Fruit fly (Drosophila melanogaster) whole organism, embryonic: ENCODE data around the gene Cap-D2.

Experiments used
- Aef1 ChIP-seq: fragments of 200-800 bp; sonication (Bioruptor generic); IDR thresholded peaks from 3 replicates; pipeline ENCODE4 v1.3.6; 2022; ENCODE audit warnings: missing biosample characterization, missing genetic modification characterization
- BtbVII ChIP-seq: fragments of 200-800 bp; sonication (Bioruptor generic); optimal IDR thresholded peaks from 3 replicates; lab custom pipeline; 2017; ENCODE audit warnings: missing biosample characterization, mild to moderate bottlenecking, missing genetic modification characterization
- C15 ChIP-seq: fragments of 200-800 bp; sonication (Bioruptor generic); IDR thresholded peaks from 3 replicates; pipeline ENCODE4 v1.3.6; 2022; ENCODE audit warnings: missing biosample characterization, missing genetic modification characterization
- CG10366 ChIP-seq: fragments of 200-800 bp; sonication (Bioruptor generic); IDR thresholded peaks from 2 replicates; pipeline ENCODE4 v1.3.6; 2022; ENCODE audit warnings: missing biosample characterization, missing genetic modification characterization
- CG11504 ChIP-seq: fragments of 200-800 bp; sonication (Bioruptor generic); optimal IDR thresholded peaks from 3 replicates; lab custom pipeline; 2019; ENCODE audit warnings: missing biosample characterization, mild to moderate bottlenecking, missing genetic modification characterization, moderate library complexity
- CG16815 ChIP-seq: fragments of 200-800 bp; sonication (Bioruptor generic); optimal IDR thresholded peaks from 3 replicates; lab custom pipeline; 2017; ENCODE audit warnings: missing biosample characterization, mild to moderate bottlenecking, missing genetic modification characterization
- CG18619 ChIP-seq: fragments of 200-800 bp; sonication (Bioruptor generic); optimal IDR thresholded peaks from 3 replicates; lab custom pipeline; 2017; ENCODE audit warnings: missing biosample characterization, mild to moderate bottlenecking, missing genetic modification characterization
- CG2120 ChIP-seq: fragments of 200-800 bp; sonication (Bioruptor generic); optimal IDR thresholded peaks from 3 replicates; lab custom pipeline; 2016; ENCODE audit warnings: missing biosample characterization, missing genetic modification characterization
- CG3163 ChIP-seq: fragments of 200-800 bp; sonication (Bioruptor generic); optimal IDR thresholded peaks from 3 replicates; lab custom pipeline; 2016; ENCODE audit warnings: missing biosample characterization, missing genetic modification characterization
- CG3281 ChIP-seq: fragments of 200-800 bp; sonication (Bioruptor generic); optimal IDR thresholded peaks from 3 replicates; lab custom pipeline; 2017; ENCODE audit warnings: missing biosample characterization, mild to moderate bottlenecking, missing genetic modification characterization
- CG3407 ChIP-seq: fragments of 200-800 bp; sonication (Bioruptor generic); optimal IDR thresholded peaks from 2 replicates; lab custom pipeline; 2018; ENCODE audit warnings: missing biosample characterization, mild to moderate bottlenecking, missing genetic modification characterization
- CG4404 ChIP-seq: fragments of 200-800 bp; sonication (Bioruptor generic); IDR thresholded peaks from 2 replicates; pipeline ENCODE4 v1.3.6; 2022; ENCODE audit warnings: missing biosample characterization, missing genetic modification characterization
- CG6175 ChIP-seq: fragments of 200-800 bp; sonication (Bioruptor generic); IDR thresholded peaks from 3 replicates; pipeline ENCODE4 v1.3.6; 2022; ENCODE audit warnings: missing biosample characterization, missing genetic modification characterization
- CG6765 ChIP-seq: fragments of 200-800 bp; sonication (Bioruptor generic); optimal IDR thresholded peaks from 3 replicates; lab custom pipeline; 2017; ENCODE audit warnings: missing biosample characterization, mild to moderate bottlenecking, missing genetic modification characterization
- CG6813 ChIP-seq: fragments of 200-800 bp; sonication (Bioruptor generic); optimal IDR thresholded peaks from 2 replicates; lab custom pipeline; 2017; ENCODE audit warnings: missing biosample characterization, missing genetic modification characterization, mild to moderate bottlenecking, moderate library complexity, missing genetic modification reagents
- CG7839 ChIP-seq: fragments of 200-800 bp; sonication (Bioruptor generic); optimal IDR thresholded peaks from 3 replicates; lab custom pipeline; 2018; ENCODE audit warnings: missing biosample characterization, mild to moderate bottlenecking, missing genetic modification characterization, moderate library complexity
- CG7987 ChIP-seq: fragments of 200-800 bp; sonication (Bioruptor generic); optimal IDR thresholded peaks from 2 replicates; lab custom pipeline; 2018; ENCODE audit warnings: missing biosample characterization, mild to moderate bottlenecking, missing genetic modification characterization, moderate library complexity
- CG8478 ChIP-seq: fragments of >200 bp; optimal IDR thresholded peaks from 2 replicates; lab custom pipeline; 2018
- CG9797 ChIP-seq: fragments of 200-800 bp; sonication (Bioruptor generic); optimal IDR thresholded peaks from 3 replicates; lab custom pipeline; 2018; ENCODE audit warnings: missing biosample characterization, mild to moderate bottlenecking, missing genetic modification characterization
- CHES-1-like ChIP-seq: fragments of 200-800 bp; sonication (Bioruptor generic); optimal IDR thresholded peaks from 2 replicates; lab custom pipeline; 2016; ENCODE audit warnings: missing biosample characterization, missing genetic modification characterization
- D ChIP-seq, 2 experiments: fragments of 200-800 bp in 1 of 2; fragments of >200 bp in 1 of 2; sonication (Bioruptor generic) in 1 of 2; optimal IDR thresholded peaks; 2 replicates in 1 of 2; 3 replicates in 1 of 2; lab custom pipeline; 2017; ENCODE audit warnings: mild to moderate bottlenecking in 1 of 2, missing biosample characterization in 1 of 2, missing genetic modification characterization in 1 of 2, missing genetic modification reagents in 1 of 2
- Dll ChIP-seq: fragments of 200-800 bp; sonication (Bioruptor generic); IDR thresholded peaks from 4 replicates; pipeline ENCODE4 v1.3.6; 2022; ENCODE audit warnings: missing biosample characterization, missing genetic modification characterization; ENCODE audit not compliant: partially characterized antibody
- Fer1 ChIP-seq: fragments of 200-800 bp; sonication (Bioruptor generic); optimal IDR thresholded peaks from 2 replicates; lab custom pipeline; 2017; ENCODE audit warnings: missing biosample characterization, mild to moderate bottlenecking, missing genetic modification characterization
- Fer3 ChIP-seq: fragments of 200-800 bp; sonication (Bioruptor generic); optimal IDR thresholded peaks from 2 replicates; lab custom pipeline; 2018; ENCODE audit warnings: missing biosample characterization, mild to moderate bottlenecking, missing genetic modification characterization, moderate library complexity
- H15 ChIP-seq: fragments of 200-800 bp; sonication (Bioruptor generic); IDR thresholded peaks from 3 replicates; pipeline ENCODE4 v1.3.6; 2022; ENCODE audit warnings: missing biosample characterization, missing genetic modification characterization
- Neu2 ChIP-seq: fragments of 200-800 bp; sonication (Bioruptor generic); optimal IDR thresholded peaks from 3 replicates; lab custom pipeline; 2016; ENCODE audit warnings: missing biosample characterization, missing genetic modification characterization, borderline replicate concordance
- Nf-YA ChIP-seq: fragments of 200-800 bp; sonication (Bioruptor generic); IDR thresholded peaks from 2 replicates; pipeline ENCODE4 v1.3.6; 2022; ENCODE audit warnings: missing biosample characterization, missing genetic modification characterization
- NfI ChIP-seq: fragments of 200-800 bp; sonication (Bioruptor generic); optimal IDR thresholded peaks from 3 replicates; lab custom pipeline; 2018; ENCODE audit warnings: missing biosample characterization, mild to moderate bottlenecking, missing genetic modification characterization, moderate library complexity
- Oaz ChIP-seq: fragments of 200-800 bp; sonication (Bioruptor generic); IDR thresholded peaks from 2 replicates; pipeline ENCODE4 v1.3.6; 2022; ENCODE audit warnings: missing biosample characterization, missing genetic modification characterization
- Oli ChIP-seq: fragments of 200-800 bp; sonication (Bioruptor generic); optimal IDR thresholded peaks from 2 replicates; lab custom pipeline; 2018; ENCODE audit warnings: missing biosample characterization, mild to moderate bottlenecking, missing genetic modification characterization, moderate library complexity
- Optix ChIP-seq: fragments of 200-800 bp; sonication (Bioruptor generic); IDR thresholded peaks from 3 replicates; pipeline ENCODE4 v1.3.6; 2022; ENCODE audit warnings: missing biosample characterization, missing genetic modification characterization
- Rfx ChIP-seq: fragments of 200-800 bp; sonication (Bioruptor generic); IDR thresholded peaks from 2 replicates; pipeline ENCODE4 v1.3.6; 2022; ENCODE audit warnings: missing biosample characterization, missing genetic modification characterization
- Spps ChIP-seq: fragments of 200-800 bp; sonication (Bioruptor generic); optimal IDR thresholded peaks from 2 replicates; lab custom pipeline; 2018; ENCODE audit warnings: missing biosample characterization, mild to moderate bottlenecking, missing genetic modification characterization
- TFAM ChIP-seq: fragments of 200-800 bp; sonication (Bioruptor generic); optimal IDR thresholded peaks from 2 replicates; lab custom pipeline; 2017; ENCODE audit warnings: missing biosample characterization, missing genetic modification characterization, inconsistent platforms
- abd-A ChIP-seq: fragments of 200-800 bp; sonication (Bioruptor generic); optimal IDR thresholded peaks from 3 replicates; lab custom pipeline; 2019; ENCODE audit warnings: missing biosample characterization, mild to moderate bottlenecking, missing genetic modification characterization, moderate library complexity
- cg ChIP-seq: fragments of 200-800 bp; sonication (Bioruptor generic); optimal IDR thresholded peaks from 3 replicates; lab custom pipeline; 2019; ENCODE audit warnings: missing biosample characterization, mild to moderate bottlenecking, missing genetic modification characterization, moderate library complexity
- corto ChIP-seq: fragments of 200-800 bp; sonication (Bioruptor generic); optimal IDR thresholded peaks from 2 replicates; lab custom pipeline; 2016; ENCODE audit warnings: missing biosample characterization, mild to moderate bottlenecking, missing genetic modification characterization, moderate library complexity
- dan ChIP-seq: fragments of 200-800 bp; sonication (Bioruptor generic); IDR thresholded peaks from 2 replicates; pipeline ENCODE4 v1.3.6; 2022; ENCODE audit warnings: missing biosample characterization, missing genetic modification characterization
- dmrt99B ChIP-seq: fragments of 200-800 bp; sonication (Bioruptor generic); optimal IDR thresholded peaks from 2 replicates; lab custom pipeline; 2018; ENCODE audit warnings: missing biosample characterization, mild to moderate bottlenecking, missing genetic modification characterization, moderate library complexity
- ftz-f1 ChIP-seq: fragments of 200-800 bp; sonication (Bioruptor generic); optimal IDR thresholded peaks from 2 replicates; lab custom pipeline; 2016; ENCODE audit warnings: missing biosample characterization, missing genetic modification characterization
- mld ChIP-seq: fragments of 200-800 bp; sonication (Bioruptor generic); IDR thresholded peaks from 3 replicates; pipeline ENCODE4 v1.3.6; 2022; ENCODE audit warnings: missing biosample characterization, missing genetic modification characterization; ENCODE audit not compliant: partially characterized antibody
- nerfin-1 ChIP-seq: fragments of 200-800 bp; sonication (Bioruptor generic); optimal IDR thresholded peaks from 3 replicates; lab custom pipeline; 2019; ENCODE audit warnings: missing biosample characterization, mild to moderate bottlenecking, missing genetic modification characterization, moderate library complexity
- onecut ChIP-seq: fragments of 200-800 bp; sonication (Bioruptor generic); IDR thresholded peaks from 2 replicates; pipeline ENCODE4 v1.3.6; 2022; ENCODE audit warnings: missing biosample characterization, missing genetic modification characterization
- phol ChIP-seq: fragments of 200-800 bp; sonication (Bioruptor generic); optimal IDR thresholded peaks from 3 replicates; lab custom pipeline; 2018; ENCODE audit warnings: missing biosample characterization, mild to moderate bottlenecking, missing genetic modification characterization, moderate library complexity
- pnt ChIP-seq: fragments of 200-800 bp; sonication (Bioruptor generic); optimal IDR thresholded peaks from 3 replicates; lab custom pipeline; 2016; ENCODE audit warnings: missing biosample characterization, missing genetic modification characterization
- ranshi ChIP-seq: fragments of 200-800 bp; sonication (Bioruptor generic); IDR thresholded peaks from 2 replicates; pipeline ENCODE4 v1.3.6; 2022; ENCODE audit warnings: missing biosample characterization, missing genetic modification characterization
- sens ChIP-seq: fragments of 200-800 bp; sonication (Bioruptor generic); peaks from one replicate; lab custom pipeline; 2016; ENCODE audit warnings: missing biosample characterization, missing genetic modification characterization
- sob ChIP-seq: fragments of 200-800 bp; sonication (Bioruptor generic); IDR thresholded peaks from 2 replicates; pipeline ENCODE4 v1.3.6; 2022; ENCODE audit warnings: missing biosample characterization, missing genetic modification characterization
- ssp ChIP-seq: fragments of 200-800 bp; sonication (Bioruptor generic); IDR thresholded peaks from 2 replicates; pipeline ENCODE4 v1.3.6; 2022; ENCODE audit warnings: missing biosample characterization, missing genetic modification characterization
- stwl ChIP-seq: fragments of 200-800 bp; sonication (Bioruptor generic); optimal IDR thresholded peaks from 3 replicates; lab custom pipeline; 2018; ENCODE audit warnings: missing biosample characterization, mild to moderate bottlenecking, missing genetic modification characterization, moderate library complexity

Gene Cap-D2

DNA sequence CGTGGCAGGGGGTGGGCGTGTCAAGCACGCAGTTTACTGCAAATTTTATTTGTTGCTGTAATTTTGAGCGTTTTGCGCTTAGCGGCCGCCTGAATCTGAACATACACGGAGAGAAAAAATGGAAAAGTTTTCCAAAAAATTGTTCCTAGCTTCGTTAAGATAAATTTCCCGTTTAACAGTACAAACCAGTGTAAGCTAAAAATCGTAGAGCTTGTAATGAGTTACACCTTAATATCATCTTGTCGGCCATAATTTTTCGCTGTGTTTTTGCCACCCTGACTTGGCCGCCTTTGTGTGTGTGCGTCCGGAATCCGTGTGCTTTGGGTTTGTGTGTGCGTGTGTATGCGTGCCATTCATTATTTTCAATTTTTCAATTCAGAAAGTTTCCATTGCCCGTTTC is 24.0 kb upstream of the Cap-D2 start (continued):
- no peak for TF ChIP-seq Dll (GFP tag; lab: Robert Waterston, UW)
- peak; percentile 47 for TF ChIP-seq CG7839 (tag; lab: Kevin White, UChicago)
- TF ChIP-seq abd-A (tag; lab: Kevin White, UChicago): peak; percentile 7
- TF ChIP-seq sens: peak; percentile 9
- TF ChIP-seq CG6813 (GFP tag; lab: Kevin White, UChicago): no peak
- TF ChIP-seq onecut (GFP tag; lab: Robert Waterston, UW): 0 out of 2 replicates have a peak, but pooled peaks have one; percentile 6
- TF ChIP-seq D (optimal IDR thresholded peaks at IDR 0.05; lab: Kevin White, UChicago): no peak
- no peak for TF ChIP-seq D (GFP tag; optimal IDR thresholded peaks at IDR 0.05; lab: Kevin White, UChicago)
- TF ChIP-seq CG6765 (GFP tag; lab: Kevin White, UChicago): peak; percentile 9
- TF ChIP-seq NfI (GFP tag; lab: Kevin White, UChicago): peak; percentile 30
- peak; percentile 30; the same call in 1 of the 2 replicates for TF ChIP-seq Rfx (GFP tag; lab: Robert Waterston, UW)
- 0 out of 2 replicates have a peak, but pooled peaks have one; percentile 17 for TF ChIP-seq Nf-YA (GFP tag; lab: Robert Waterston, UW)
- peak; percentile 16; the same call in 1 of the 3 replicates for TF ChIP-seq Aef1 (GFP tag; lab: Robert Waterston, UW)
- TF ChIP-seq ssp (GFP tag; lab: Robert Waterston, UW): no peak; the same call in 1 of the 2 replicates
- peak; percentile 2 for TF ChIP-seq CG18619 (GFP tag; lab: Kevin White, UChicago)
- peak; percentile 3 for TF ChIP-seq cg (GFP tag; lab: Kevin White, UChicago)
- no peak for TF ChIP-seq Spps (tag; lab: Kevin White, UChicago)
- TF ChIP-seq CG3407 (GFP tag; lab: Kevin White, UChicago): no peak
- TF ChIP-seq Fer1 (GFP tag; lab: Kevin White, UChicago): peak; percentile 74
- TF ChIP-seq ftz-f1: no peak
- no peak for TF ChIP-seq CG8478 (lab: Kevin White, UChicago)
- no peak for TF ChIP-seq Optix
- TF ChIP-seq Oaz (GFP tag; lab: Robert Waterston, UW): no peak
- TF ChIP-seq CHES-1-like (GFP tag; lab: Kevin White, UChicago): peak; percentile 22
- TF ChIP-seq CG16815 (GFP tag; lab: Kevin White, UChicago): no peak
- peak; percentile 22; the same call in 1 of the 2 replicates for TF ChIP-seq CG4404
- TF ChIP-seq nerfin-1 (tag; lab: Kevin White, UChicago): no peak
- no peak for TF ChIP-seq CG3163
- TF ChIP-seq mld: no peak
- no peak for TF ChIP-seq dan (GFP tag; lab: Robert Waterston, UW)
- TF ChIP-seq corto (GFP tag; lab: Kevin White, UChicago): no peak
- 0 out of 2 replicates have a peak, but pooled peaks have one; percentile 8 for TF ChIP-seq sob (GFP tag; lab: Robert Waterston, UW)
- peak; percentile 42 for TF ChIP-seq CG2120
- no peak for TF ChIP-seq C15 (GFP tag; lab: Robert Waterston, UW)
- no peak for TF ChIP-seq CG9797
- peak; percentile 6 for TF ChIP-seq phol (tag; lab: Kevin White, UChicago)
- peak; percentile 45 for TF ChIP-seq BtbVII (GFP tag; lab: Kevin White, UChicago)
- peak; percentile 18; the same call in 1 of the 2 replicates for TF ChIP-seq CG10366 (GFP tag; lab: Robert Waterston, UW)
- 0 out of 3 replicates have a peak, but pooled peaks have one; percentile 25 for TF ChIP-seq H15 (GFP tag; lab: Robert Waterston, UW)
- TF ChIP-seq Oli (tag; lab: Kevin White, UChicago): peak; percentile 35
- peak; percentile 64 for TF ChIP-seq CG11504 (tag; lab: Kevin White, UChicago)
- TF ChIP-seq TFAM: no peak
- 0 out of 2 replicates have a peak, but pooled peaks have one; percentile 33 for TF ChIP-seq ranshi (GFP tag; lab: Robert Waterston, UW)
- peak; percentile 73 for TF ChIP-seq dmrt99B (tag; lab: Kevin White, UChicago)
- no peak for TF ChIP-seq stwl (tag; lab: Kevin White, UChicago)
- no peak for TF ChIP-seq CG6175 (GFP tag; lab: Robert Waterston, UW)
- TF ChIP-seq Neu2 (GFP tag; lab: Kevin White, UChicago): no peak
- peak; percentile 56 for TF ChIP-seq CG3281 (GFP tag; lab: Kevin White, UChicago)
- TF ChIP-seq CG7987: no peak
- peak; percentile 48 for TF ChIP-seq Fer3 (tag; lab: Kevin White, UChicago)
- TF ChIP-seq pnt: peak; percentile 1
